Worm (Caenorhabditis elegans) whole organism, mixed stage, embryonic: ENCODE measurements around the gene Y45F10B.3.

Source experiments
- bed-3 ChIP-seq: fragments of 200-800 bp; sonication (Bioruptor generic); optimal IDR thresholded peaks from 3 replicates; lab custom pipeline; 2018; ENCODE audit warnings: mild to moderate bottlenecking, missing genetic modification characterization, moderate library complexity, missing compliant biosample characterization
- ces-1 ChIP-seq: fragments of 150-350 bp; optimal IDR thresholded peaks from 2 replicates; lab custom pipeline; 2014; ENCODE audit warnings: missing biosample characterization, missing genetic modification reagents, missing genetic modification characterization
- elt-1 ChIP-seq: sonication (generic microtip); optimal IDR thresholded peaks from 2 replicates; lab custom pipeline; 2017; ENCODE audit warnings: missing genetic modification characterization, mild to moderate bottlenecking, missing compliant biosample characterization, antibody characterized with exemption, moderate library complexity, borderline replicate concordance; ENCODE audit not compliant: insufficient read depth
- flh-1 ChIP-seq: fragments of 200-800 bp; sonication (Bioruptor generic); optimal IDR thresholded peaks from 2 replicates; lab custom pipeline; 2018; ENCODE audit warnings: mild to moderate bottlenecking, missing genetic modification characterization, moderate library complexity, missing compliant biosample characterization
- lsy-2 ChIP-seq: fragments of 150-350 bp; optimal IDR thresholded peaks from 2 replicates; lab custom pipeline; 2014; ENCODE audit warnings: missing biosample characterization, missing genetic modification characterization
- mab-5 ChIP-seq: fragments of 150-350 bp; optimal IDR thresholded peaks from 2 replicates; lab custom pipeline; 2014; ENCODE audit warnings: missing biosample characterization, missing genetic modification characterization
- nhr-12 ChIP-seq: fragments of 150-350 bp; optimal IDR thresholded peaks from 2 replicates; lab custom pipeline; 2014; ENCODE audit warnings: missing biosample characterization, missing genetic modification characterization
- nhr-237 ChIP-seq: fragments of 150-350 bp; optimal IDR thresholded peaks from 2 replicates; lab custom pipeline; 2014; ENCODE audit warnings: missing biosample characterization, missing genetic modification characterization
- unc-62 ChIP-seq: fragments of 150-350 bp; optimal IDR thresholded peaks from 2 replicates; lab custom pipeline; 2014; ENCODE audit warnings: missing biosample characterization, missing genetic modification reagents, missing genetic modification characterization
- ztf-11 ChIP-seq: fragments of 150-350 bp; optimal IDR thresholded peaks from 2 replicates; lab custom pipeline; 2014; ENCODE audit warnings: missing biosample characterization, missing genetic modification characterization

DNA sequence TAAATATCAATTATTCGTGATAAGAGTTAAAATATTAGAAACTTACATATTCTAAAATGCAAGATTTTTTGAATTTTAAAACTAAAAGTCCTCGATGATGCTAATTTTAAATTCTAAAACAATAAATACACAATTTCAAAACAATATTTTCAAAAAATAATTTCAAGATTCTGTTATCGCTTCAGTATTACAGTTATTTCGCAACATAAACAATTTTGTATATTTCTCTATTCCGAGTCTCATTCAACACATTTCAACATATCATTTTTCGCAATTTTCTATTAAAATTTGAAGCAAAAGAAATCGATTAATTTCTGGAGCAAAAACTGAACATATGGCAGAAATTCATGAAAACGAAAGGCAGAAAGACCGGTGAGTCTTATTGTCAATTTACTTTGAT is 39.7 kb downstream of the Y45F10B.3 start, which contains the start of gene fbxa-98:
- TF ChIP-seq ztf-11 (tag; lab: Kevin White, UChicago) (no peak), mab-5 (tag; lab: Kevin White, UChicago) (no peak), unc-62 (GFP tag; lab: Kevin White, UChicago) (no peak), nhr-237 (tag; lab: Kevin White, UChicago) (no peak), flh-1 (GFP tag; lab: Kevin White, UChicago) (no peak), elt-1 (tag; lab: Kevin White, UChicago) (no peak), lsy-2 (tag; lab: Kevin White, UChicago) (no peak), bed-3 (GFP tag; lab: Kevin White, UChicago) (no peak), ces-1 (GFP tag; lab: Kevin White, UChicago) (no peak), nhr-12 (tag; lab: Kevin White, UChicago) (no peak)
